Fruit fly (Drosophila melanogaster): ENCODE data around the gene hzg.

Gene hzg

DNA sequence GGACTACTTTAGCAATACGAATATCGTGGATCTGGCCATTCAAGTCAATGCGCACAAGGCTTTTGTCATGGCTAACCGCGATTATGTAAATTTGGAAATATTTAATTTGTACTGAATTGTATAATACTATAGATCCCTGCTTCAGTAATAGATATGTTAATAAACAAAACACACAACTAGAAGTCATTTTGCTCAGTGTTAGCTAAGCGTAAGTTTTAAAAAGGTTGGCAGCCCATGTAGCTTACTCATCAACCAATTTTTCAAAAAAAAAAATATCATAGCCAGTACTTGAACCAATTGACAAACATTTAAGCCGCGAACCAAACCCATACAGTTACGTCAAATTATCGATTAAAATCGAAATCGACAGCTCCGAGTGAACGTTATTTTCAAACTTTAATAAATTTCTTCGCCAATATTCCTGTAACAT, 32.5 kb upstream of the hzg start (continued):
- TF ChIP-seq klu (GFP tag; IDR thresholded peaks at IDR 0.05) (no peak; the same call in 1 of the 2 replicates), HLH3B (GFP tag; IDR thresholded peaks at IDR 0.05) (peak; percentile 69), onecut (GFP tag; IDR thresholded peaks at IDR 0.05) (peak; percentile 70), bab2 (GFP tag; optimal IDR thresholded peaks at IDR 0.05) (peak; percentile 75), pan (optimal IDR thresholded peaks at IDR 0.05) (no peak), pan (GFP tag; optimal IDR thresholded peaks at IDR 0.05 in 1 of 2, IDR thresholded peaks at IDR 0.05 in 1 of 2) (peak in 1 of 2 experiments; percentile 85), row (GFP tag; IDR thresholded peaks at IDR 0.05) (peak; percentile 80), Poxn (GFP tag; IDR thresholded peaks at IDR 0.05) (no peak), gcm2 (GFP tag; optimal IDR thresholded peaks at IDR 0.05) (peak; percentile 46), CG18476 (GFP tag; optimal IDR thresholded peaks at IDR 0.05) (peak; percentile 62), Kr (GFP tag; optimal IDR thresholded peaks at IDR 0.05) (no peak), al (GFP tag; IDR thresholded peaks at IDR 0.05) (peak; percentile 37; the same call in 1 of the 2 replicates), kni (GFP tag; optimal IDR thresholded peaks at IDR 0.05) (no peak), Sin3A (optimal IDR thresholded peaks at IDR 0.05) (no peak), zf30C (GFP tag; optimal IDR thresholded peaks at IDR 0.05) (peak; percentile 99), Myb (GFP tag; optimal IDR thresholded peaks at IDR 0.05) (peak; percentile 100), Nf-YB (GFP tag; optimal IDR thresholded peaks at IDR 0.05) (peak; percentile 48), ap (GFP tag; IDR thresholded peaks at IDR 0.05) (peak; percentile 64), CG9727 (GFP tag; optimal IDR thresholded peaks at IDR 0.05) (peak; percentile 66), CG32772 (GFP tag; IDR thresholded peaks at IDR 0.05) (peak; percentile 96), E2f1 (GFP tag; IDR thresholded peaks at IDR 0.05) (peak; percentile 79), sob (GFP tag; IDR thresholded peaks at IDR 0.05) (peak; percentile 87), Sry-β (GFP tag; optimal IDR thresholded peaks at IDR 0.05) (no peak), ranshi (GFP tag; IDR thresholded peaks at IDR 0.05) (peak; percentile 78; the same call in 1 of the 2 replicates), CkIIα-i1 (GFP tag; IDR thresholded peaks at IDR 0.05) (no peak), CG11093 (GFP tag; IDR thresholded peaks at IDR 0.05) (peak; percentile 33; the same call in 1 of the 3 replicates), Deaf1 (tag; optimal IDR thresholded peaks at IDR 0.05) (peak; percentile 41), vfl (GFP tag; optimal IDR thresholded peaks at IDR 0.05) (peak; percentile 58), H2.0 (GFP tag; IDR thresholded peaks at IDR 0.05) (peak; percentile 81), Dbx (GFP tag; IDR thresholded peaks at IDR 0.05) (peak; percentile 92), CG13123 (GFP tag; optimal IDR thresholded peaks at IDR 0.05) (peak; percentile 54), CG1603 (tag; optimal IDR thresholded peaks at IDR 0.05) (peak; percentile 92), CG10654 (GFP tag; optimal IDR thresholded peaks at IDR 0.05) (peak; percentile 68), CG17912 (GFP tag; optimal IDR thresholded peaks at IDR 0.05) (peak; percentile 14), sr (GFP tag; IDR thresholded peaks at IDR 0.05) (no peak), CG11085 (GFP tag; IDR thresholded peaks at IDR 0.05) (peak; percentile 62), Side (GFP tag; optimal IDR thresholded peaks at IDR 0.05) (peak; percentile 71), CG30403 (GFP tag; optimal IDR thresholded peaks at IDR 0.05) (peak; percentile 83), nerfin-1 (tag; optimal IDR thresholded peaks at IDR 0.05) (peak; percentile 65), CG7745 (tag; optimal IDR thresholded peaks at IDR 0.05) (no peak), CG11723 (GFP tag; optimal IDR thresholded peaks at IDR 0.05) (peak; percentile 45), CG14710 (tag; optimal IDR thresholded peaks at IDR 0.05) (peak; percentile 90), Spps (tag; optimal IDR thresholded peaks at IDR 0.05) (peak; percentile 60), CG33213 (GFP tag; optimal IDR thresholded peaks at IDR 0.05) (peak; percentile 84), dm (GFP tag; optimal IDR thresholded peaks at IDR 0.05) (peak; percentile 36), Dref (GFP tag; IDR thresholded peaks at IDR 0.05) (peak; percentile 95), shn (GFP tag; optimal IDR thresholded peaks at IDR 0.05) (peak; percentile 67), CG8359 (GFP tag; optimal IDR thresholded peaks at IDR 0.05; ENCODE audit: borderline replicate concordance) (peak; percentile 35), ara (GFP tag; IDR thresholded peaks at IDR 0.05) (peak; percentile 62; the same call in 1 of the 2 replicates), CG17361 (GFP tag; IDR thresholded peaks at IDR 0.05) (peak; percentile 62; the same call in 1 of the 3 replicates), CG34224 (GFP tag; IDR thresholded peaks at IDR 0.05; ENCODE audit: partially characterized antibody) (no peak), Aef1 (GFP tag; IDR thresholded peaks at IDR 0.05) (peak; percentile 66; the same call in 2 of the 3 replicates)
